Worm (Caenorhabditis elegans): ENCODE data around the gene F01D5.2.

DNA sequence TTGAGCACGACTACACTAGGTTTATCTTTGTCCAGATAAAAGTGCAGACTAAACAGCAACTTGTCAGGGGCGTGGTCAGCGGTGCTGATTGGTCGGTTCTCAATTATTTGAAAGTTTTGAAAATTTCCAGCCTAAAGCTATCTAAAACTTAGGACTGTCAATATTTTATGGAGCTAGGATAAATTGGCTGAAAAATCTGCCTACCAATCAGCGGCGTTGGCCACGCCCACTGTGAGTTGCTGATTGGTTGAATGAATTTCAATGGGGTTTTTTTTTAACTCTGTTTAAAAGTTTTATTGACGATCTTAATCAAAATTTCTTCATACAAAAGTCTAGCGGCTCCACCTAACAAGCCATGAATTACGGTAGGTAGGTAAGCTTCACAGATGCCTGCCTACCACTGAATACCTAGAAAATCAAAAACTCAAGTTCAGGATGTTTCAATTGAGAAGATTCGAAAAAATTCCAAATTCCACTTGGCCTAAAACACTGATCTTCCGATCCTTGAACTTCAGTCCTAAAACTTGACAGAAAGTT is 47.1 kb upstream of the F01D5.2 start:
- TF ChIP-seq ztf-11 (tag; optimal IDR thresholded peaks at IDR 0.05) (no peak), nhr-237 (tag; optimal IDR thresholded peaks at IDR 0.05) (no peak), elt-3 (tag; optimal IDR thresholded peaks at IDR 0.05) (no peak), fos-1 (tag; optimal IDR thresholded peaks at IDR 0.05) (no peak), nhr-25 (tag; optimal IDR thresholded peaks at IDR 0.05) (no peak), blmp-1 (tag; optimal IDR thresholded peaks at IDR 0.05; ENCODE audit: insufficient read depth) (no peak), nhr-11 (tag; optimal IDR thresholded peaks at IDR 0.05) (no peak), zag-1 (tag; optimal IDR thresholded peaks at IDR 0.05) (no peak), nhr-77 (tag; optimal IDR thresholded peaks at IDR 0.05) (no peak), ama-1 (optimal IDR thresholded peaks at IDR 0.05) (no peak), mdl-1 (tag; optimal IDR thresholded peaks at IDR 0.05) (no peak)

All from whole organism, L2 larva.